Fruit fly (Drosophila melanogaster): Measurements from ENCODE around the gene CG13031.

Gene CG13031

DNA sequence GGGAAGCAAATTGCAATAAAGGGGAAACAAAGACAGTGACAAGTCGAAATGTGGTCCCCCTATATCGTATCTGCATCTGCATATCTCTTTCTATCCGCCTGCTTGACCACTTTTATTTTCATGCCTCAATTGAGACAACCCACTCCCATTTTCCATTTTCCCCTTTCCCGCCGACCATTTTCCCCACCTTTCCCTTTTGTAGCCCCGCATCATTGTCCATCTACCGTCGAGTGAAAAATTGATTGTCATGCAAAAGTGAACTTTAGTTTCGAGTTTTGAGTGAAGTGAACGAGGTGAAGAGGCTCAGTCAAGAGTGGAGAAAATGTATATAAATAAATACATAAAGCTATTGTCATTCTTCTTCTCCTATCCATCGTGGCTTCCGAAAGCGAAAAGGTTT is 20.4 kb upstream of the CG13031 start:
- TF ChIP-seq Dll (optimal IDR thresholded peaks at IDR 0.05) (no peak), usp (GFP tag; optimal IDR thresholded peaks at IDR 0.05) (no peak), EcR (GFP tag; optimal IDR thresholded peaks at IDR 0.05) (no peak), psq (optimal IDR thresholded peaks at IDR 0.05) (no peak), CG8478 (optimal IDR thresholded peaks at IDR 0.05) (no peak), pan (optimal IDR thresholded peaks at IDR 0.05) (no peak)

DNA sequence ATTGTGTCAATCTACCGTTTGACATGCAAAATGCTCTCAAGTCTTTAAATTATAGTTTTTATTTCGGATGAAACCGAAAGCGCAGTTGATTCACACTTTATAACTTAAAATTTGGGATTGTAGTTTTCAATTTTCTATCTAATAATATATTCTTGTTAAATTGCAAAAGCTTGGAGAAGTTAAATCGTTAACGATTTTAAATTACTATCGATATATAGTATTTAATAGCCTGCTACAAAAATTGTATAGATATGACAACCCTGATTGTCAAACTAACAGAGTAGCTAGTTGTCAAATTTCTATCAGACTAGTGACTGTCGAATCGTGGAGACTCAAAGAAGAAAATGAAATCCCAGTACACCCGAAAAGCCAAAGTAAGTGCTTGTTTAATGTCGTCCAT is 20.0 kb upstream of the CG13031 start, which contains the start of gene CG9692:
Gene CG9692, plus strand, starts transcription at position 301 of the 400 bp plus-strand sequence.
- TF ChIP-seq pan (optimal IDR thresholded peaks at IDR 0.05) (no peak), psq (optimal IDR thresholded peaks at IDR 0.05) (no peak)

DNA sequence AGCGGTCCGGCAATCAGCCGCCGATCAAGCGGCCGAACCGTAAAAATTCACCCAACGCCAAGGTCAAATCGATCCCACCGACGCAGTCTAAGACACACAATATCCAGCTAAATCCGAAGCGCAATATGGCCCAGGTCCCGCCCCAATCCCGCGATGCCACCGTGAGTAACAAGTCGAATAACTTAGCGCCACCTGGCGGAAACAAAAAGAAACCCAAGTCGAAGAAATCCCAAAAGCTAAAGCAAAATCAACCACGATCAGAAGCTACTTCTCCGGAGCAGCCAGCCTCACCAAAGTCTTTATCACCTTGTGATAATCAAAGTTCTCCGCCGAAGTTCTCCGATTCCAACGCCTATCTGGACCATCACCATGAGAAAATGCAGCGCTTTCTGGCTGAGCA is 19.0 kb upstream of the CG13031 start:
- no peak for TF ChIP-seq CG8478 (optimal IDR thresholded peaks at IDR 0.05)
- TF ChIP-seq psq (optimal IDR thresholded peaks at IDR 0.05): no peak
- no peak for TF ChIP-seq Dll (optimal IDR thresholded peaks at IDR 0.05)
- no peak for TF ChIP-seq EcR (GFP tag; optimal IDR thresholded peaks at IDR 0.05)
- TF ChIP-seq usp (GFP tag; optimal IDR thresholded peaks at IDR 0.05): no peak
- TF ChIP-seq pan (optimal IDR thresholded peaks at IDR 0.05): no peak

DNA sequence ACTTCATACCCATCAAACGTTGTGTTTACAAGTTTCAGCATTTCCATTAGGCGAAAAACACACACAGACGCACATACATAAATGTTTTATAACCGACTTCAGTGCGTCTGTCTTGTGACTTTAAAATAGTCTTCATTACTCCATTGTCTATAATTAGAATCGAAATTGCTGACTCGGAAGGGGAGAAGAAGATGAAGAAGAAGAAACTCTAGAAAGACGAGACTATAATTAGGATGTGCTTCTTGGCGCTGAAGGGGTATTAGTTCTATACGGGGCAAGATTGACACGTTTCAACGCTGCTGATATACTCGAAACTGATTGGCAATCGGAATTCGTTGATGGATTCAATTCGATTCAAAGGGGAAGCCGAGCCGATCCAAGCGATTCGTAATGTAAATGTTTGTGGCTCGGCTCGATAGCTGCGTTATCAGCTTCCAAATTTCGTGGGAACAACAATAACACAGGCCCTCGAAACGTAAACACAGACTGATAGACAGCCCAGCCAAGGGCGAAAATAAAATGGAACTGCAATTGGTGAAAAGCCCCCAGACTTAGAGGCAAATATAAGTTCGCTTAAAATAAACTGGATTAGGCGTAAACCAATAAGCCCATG is 15.8 kb upstream of the CG13031 start:
- TF ChIP-seq psq (optimal IDR thresholded peaks at IDR 0.05): no peak
- TF ChIP-seq pan (optimal IDR thresholded peaks at IDR 0.05): no peak
- no peak for TF ChIP-seq CG8478 (optimal IDR thresholded peaks at IDR 0.05)
- no peak for TF ChIP-seq usp (GFP tag; optimal IDR thresholded peaks at IDR 0.05)
- TF ChIP-seq EcR (GFP tag; optimal IDR thresholded peaks at IDR 0.05): no peak
- no peak for TF ChIP-seq Dll (optimal IDR thresholded peaks at IDR 0.05)

DNA sequence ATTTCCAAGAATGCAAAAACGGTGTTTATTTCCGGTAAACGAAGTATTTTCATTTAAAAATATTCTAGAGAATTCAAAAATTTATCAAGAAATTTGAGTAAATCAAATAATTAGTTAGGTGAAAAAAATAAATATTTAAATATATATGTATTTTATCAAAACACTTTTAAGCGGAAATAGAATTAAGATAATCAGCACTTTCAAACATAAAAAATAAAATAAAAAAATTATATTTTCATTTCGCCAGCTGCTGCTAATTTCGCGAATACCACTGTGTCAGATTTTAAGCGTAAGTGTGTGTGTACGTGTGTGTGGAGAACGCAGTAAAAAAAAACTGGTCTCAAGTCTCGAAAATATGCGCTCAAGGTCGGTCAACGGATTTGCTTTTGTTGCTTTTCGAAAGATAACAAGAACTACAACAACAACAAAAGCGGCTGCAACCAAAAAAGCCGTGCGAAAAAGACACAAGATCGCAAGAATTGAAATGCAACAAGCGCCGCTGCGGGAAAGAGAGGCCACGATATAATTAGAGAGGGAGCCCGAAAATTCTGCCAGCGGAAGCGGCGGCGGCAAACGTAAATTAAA is 14.9 kb upstream of the CG13031 start:
- TF ChIP-seq EcR (GFP tag; optimal IDR thresholded peaks at IDR 0.05) (no peak), CG8478 (optimal IDR thresholded peaks at IDR 0.05) (no peak), Dll (optimal IDR thresholded peaks at IDR 0.05) (no peak), usp (GFP tag; optimal IDR thresholded peaks at IDR 0.05) (no peak), psq (optimal IDR thresholded peaks at IDR 0.05) (no peak), pan (optimal IDR thresholded peaks at IDR 0.05) (no peak)

DNA sequence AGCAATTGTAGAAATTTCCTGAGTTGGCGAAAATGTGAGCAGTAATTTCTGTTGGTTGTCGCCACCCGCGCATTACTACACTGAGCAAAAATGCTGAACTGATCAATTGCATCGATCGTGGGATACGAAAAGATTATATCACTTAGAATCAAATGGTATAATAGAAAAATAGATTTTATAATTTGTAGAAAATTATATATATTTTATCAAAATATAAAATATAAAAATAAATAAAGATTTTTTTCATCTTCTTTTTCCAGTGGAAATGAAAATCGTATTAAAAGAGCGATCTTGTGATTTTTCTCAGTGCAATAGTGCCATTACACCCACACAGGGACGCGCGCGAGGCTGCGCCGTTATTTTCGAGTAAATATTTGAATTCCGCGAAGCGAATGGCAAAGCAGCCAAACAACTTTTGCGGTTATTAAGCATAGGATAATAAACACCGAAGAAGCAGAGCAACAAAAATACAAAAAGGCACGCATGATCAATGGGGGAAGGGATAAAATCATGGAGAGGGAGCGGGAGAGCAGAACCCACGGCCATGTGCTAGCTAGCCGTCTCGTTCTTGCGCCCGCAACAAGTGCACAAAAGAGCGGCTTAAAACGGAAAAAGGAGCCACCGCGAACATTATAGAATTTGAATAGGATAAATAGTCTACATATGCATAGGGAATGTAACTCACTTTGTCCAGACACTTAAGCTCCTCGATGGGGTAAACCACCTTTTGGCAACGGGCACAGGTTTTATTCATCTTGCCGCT is 14.2 kb upstream of the CG13031 start:
- TF ChIP-seq psq (optimal IDR thresholded peaks at IDR 0.05) (no peak), usp (GFP tag; optimal IDR thresholded peaks at IDR 0.05) (no peak), EcR (GFP tag; optimal IDR thresholded peaks at IDR 0.05) (no peak), pan (optimal IDR thresholded peaks at IDR 0.05) (no peak), CG8478 (optimal IDR thresholded peaks at IDR 0.05) (no peak), Dll (optimal IDR thresholded peaks at IDR 0.05) (no peak)

DNA sequence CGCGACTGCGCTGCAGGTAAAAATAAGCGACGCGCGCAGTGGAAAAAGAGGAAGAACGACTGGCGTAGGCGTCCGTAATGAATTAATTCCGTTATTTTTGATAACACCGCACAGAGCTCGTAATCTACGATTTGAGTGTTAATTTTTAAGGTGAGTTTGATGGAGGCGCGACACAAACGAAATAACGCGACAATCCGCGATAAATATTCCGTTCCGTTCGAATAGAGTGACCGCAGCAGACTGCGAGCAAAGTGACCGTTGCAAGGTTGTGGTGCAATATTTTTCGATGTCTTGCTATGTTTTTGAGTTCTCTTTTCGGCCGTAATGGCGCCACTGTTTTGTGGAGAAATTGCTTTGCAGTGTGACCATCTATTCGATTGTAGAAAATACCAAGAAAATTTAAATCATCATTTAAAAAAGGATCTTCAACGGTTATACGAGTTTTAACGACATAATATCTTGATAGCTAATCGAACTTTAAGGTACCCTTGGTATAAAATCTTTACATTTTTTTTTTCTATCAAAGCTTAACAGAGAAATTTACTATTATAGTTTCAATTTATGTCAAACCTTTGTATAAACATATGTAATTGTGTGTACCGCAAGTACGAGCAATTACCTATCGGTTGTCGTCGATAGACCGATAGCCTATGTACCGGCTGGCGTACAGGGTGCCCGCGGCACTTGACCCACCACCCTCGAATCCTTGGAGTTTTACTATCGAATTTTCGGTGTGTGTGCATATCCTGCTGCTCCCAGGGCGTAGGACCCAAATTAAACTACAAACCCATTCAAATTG is 13.0 kb upstream of the CG13031 start, which contains the start of the genes CG43954, Lasp and Dab:
Gene CG43954, minus strand, starts transcription at position 248 of the 799 bp plus-strand sequence.
Gene Lasp, minus strand, starts transcription at position 248 of the 799 bp plus-strand sequence.
Gene Dab, plus strand, starts transcription at position 697 of the 799 bp plus-strand sequence.
- TF ChIP-seq pan (optimal IDR thresholded peaks at IDR 0.05) (no peak), Dll (optimal IDR thresholded peaks at IDR 0.05) (no peak), CG8478 (optimal IDR thresholded peaks at IDR 0.05) (no peak), EcR (GFP tag; optimal IDR thresholded peaks at IDR 0.05) (no peak), psq (optimal IDR thresholded peaks at IDR 0.05) (no peak), usp (GFP tag; optimal IDR thresholded peaks at IDR 0.05) (no peak)

DNA sequence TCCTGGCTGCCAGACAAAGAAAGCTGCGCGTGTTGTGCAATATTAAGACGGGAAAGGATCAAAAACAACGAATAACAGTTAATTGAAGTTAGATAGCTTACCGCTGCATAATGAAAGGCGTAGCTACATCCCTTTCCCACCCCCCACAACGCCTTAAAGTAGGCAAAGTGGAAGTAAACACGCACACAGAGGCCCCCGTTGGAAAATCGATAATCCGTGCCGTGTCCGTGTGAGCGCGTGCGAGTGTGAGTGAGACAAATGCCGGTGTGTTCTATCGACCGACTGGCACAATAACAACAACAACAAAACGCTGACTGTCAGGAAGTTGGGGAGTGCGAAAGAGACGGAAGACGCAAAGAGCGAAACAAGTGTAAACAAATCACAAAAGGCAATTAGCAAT is 12.3 kb upstream of the CG13031 start:
- TF ChIP-seq Dll (optimal IDR thresholded peaks at IDR 0.05) (no peak), usp (GFP tag; optimal IDR thresholded peaks at IDR 0.05) (no peak), EcR (GFP tag; optimal IDR thresholded peaks at IDR 0.05) (no peak), pan (optimal IDR thresholded peaks at IDR 0.05) (no peak), psq (optimal IDR thresholded peaks at IDR 0.05) (no peak), CG8478 (optimal IDR thresholded peaks at IDR 0.05) (no peak)

DNA sequence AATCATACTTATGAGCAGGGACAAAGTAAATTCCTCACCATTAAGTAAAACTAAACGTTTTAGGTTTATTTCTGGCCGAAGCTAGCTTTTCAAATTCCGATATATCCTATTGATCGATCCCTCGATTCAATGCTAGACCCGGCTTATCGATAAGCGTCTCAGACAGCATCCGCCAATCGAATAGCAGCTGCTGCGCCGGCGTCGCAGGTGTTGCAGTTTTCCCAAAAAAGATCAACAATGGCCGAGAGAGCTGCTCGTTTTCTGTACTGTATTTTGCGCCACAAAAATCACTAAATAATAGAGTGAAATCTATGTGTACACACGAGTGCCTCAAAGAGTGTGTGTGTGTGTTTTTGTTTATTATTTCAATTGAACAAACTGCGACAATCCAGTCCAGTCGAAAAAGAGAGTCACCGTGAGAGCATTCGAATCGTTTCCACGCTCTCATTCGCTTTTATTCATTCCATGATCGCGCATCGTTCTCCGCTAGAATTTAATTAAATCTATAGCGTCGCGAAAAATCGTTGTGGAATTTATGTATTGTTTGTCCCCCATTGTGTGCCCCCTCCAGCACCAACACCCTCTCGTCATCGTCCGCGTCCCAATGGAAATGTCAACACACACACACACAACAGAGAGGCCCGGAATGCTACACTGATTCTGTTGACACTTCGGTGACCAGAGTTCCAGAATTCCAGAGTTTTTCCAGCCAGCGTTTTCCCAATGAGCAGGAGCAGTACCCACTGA is 11.0 kb upstream of the CG13031 start:
- TF ChIP-seq usp (GFP tag; optimal IDR thresholded peaks at IDR 0.05) (no peak), psq (optimal IDR thresholded peaks at IDR 0.05) (no peak), Dll (optimal IDR thresholded peaks at IDR 0.05) (peak; percentile 19), pan (optimal IDR thresholded peaks at IDR 0.05) (no peak), CG8478 (optimal IDR thresholded peaks at IDR 0.05) (no peak), EcR (GFP tag; optimal IDR thresholded peaks at IDR 0.05) (no peak)

DNA sequence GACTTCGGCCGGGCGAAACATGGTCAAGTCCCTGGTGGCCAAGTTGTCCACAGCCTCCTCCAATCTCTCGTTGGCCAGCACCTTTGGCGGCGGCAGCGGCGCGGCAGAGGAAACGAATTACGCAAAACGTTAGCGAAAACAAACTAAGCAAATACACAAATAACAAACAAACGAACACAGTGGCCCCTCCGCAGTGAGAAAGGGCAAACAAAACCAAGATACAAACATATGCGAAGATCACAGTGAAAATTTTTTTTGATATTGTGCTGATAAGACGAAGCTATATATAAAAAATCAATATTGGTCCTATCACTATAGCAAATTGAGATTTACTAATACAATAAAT is 10.5 kb upstream of the CG13031 start:
- TF ChIP-seq pan (optimal IDR thresholded peaks at IDR 0.05) (no peak), psq (optimal IDR thresholded peaks at IDR 0.05) (no peak), CG8478 (optimal IDR thresholded peaks at IDR 0.05) (no peak), EcR (GFP tag; optimal IDR thresholded peaks at IDR 0.05) (no peak), usp (GFP tag; optimal IDR thresholded peaks at IDR 0.05) (no peak), Dll (optimal IDR thresholded peaks at IDR 0.05) (no peak)

DNA sequence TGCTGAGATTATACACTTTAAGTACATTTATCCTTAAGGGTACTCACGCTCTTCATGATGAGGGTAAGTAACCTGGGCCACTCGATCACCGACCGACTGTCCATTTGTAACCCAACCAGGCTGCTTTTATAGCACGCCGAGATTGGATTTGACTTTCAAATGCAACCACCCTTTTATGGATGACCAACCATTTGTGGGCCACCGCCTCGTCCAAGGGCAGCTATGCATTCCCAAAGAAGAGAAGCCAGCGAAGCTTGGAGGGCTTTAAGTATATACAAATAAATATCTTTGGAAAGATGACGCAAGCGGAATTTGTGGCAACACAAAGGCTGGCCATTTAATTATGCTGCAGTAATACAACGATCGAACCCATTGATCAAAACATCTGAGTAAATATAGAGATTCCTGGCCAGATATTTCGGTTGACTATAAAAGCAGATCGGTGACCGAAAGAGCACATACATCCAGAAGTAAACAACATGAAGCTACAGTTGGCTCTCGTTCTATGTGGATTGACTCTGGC is 1.5 kb downstream of the CG13031 start, which contains the start of the genes CG13026 and PGRP-SB2:
Gene CG13026, minus strand, starts transcription at position 101 of the 523 bp plus-strand sequence.
Gene PGRP-SB2, plus strand, starts transcription at position 473 of the 523 bp plus-strand sequence.
- TF ChIP-seq psq (optimal IDR thresholded peaks at IDR 0.05) (no peak), usp (GFP tag; optimal IDR thresholded peaks at IDR 0.05) (no peak), EcR (GFP tag; optimal IDR thresholded peaks at IDR 0.05) (no peak), CG8478 (optimal IDR thresholded peaks at IDR 0.05) (no peak), pan (optimal IDR thresholded peaks at IDR 0.05) (no peak), Dll (optimal IDR thresholded peaks at IDR 0.05) (no peak)

Measured in whole organism.